Worm (Caenorhabditis elegans) whole organism, L1 larva: ENCODE measurements around the gene Y48B6A.1.

Source experiments
- ces-1 ChIP-seq: fragments of 150-350 bp; optimal IDR thresholded peaks from 2 replicates; lab custom pipeline; 2014; ENCODE audit warnings: missing biosample characterization, missing genetic modification reagents, missing genetic modification characterization
- elt-3 ChIP-seq, 6 experiments: fragments of 150-350 bp in 1 of 6; sonication (generic microtip); optimal IDR thresholded peaks; 2 replicates each; lab custom pipeline; 2017 to 2018; ENCODE audit warnings: missing biosample characterization in 6 of 6, missing genetic modification characterization in 6 of 6, inconsistent platforms in 1 of 6
- lin-13 ChIP-seq: fragments of 150-350 bp; optimal IDR thresholded peaks from 2 replicates; lab custom pipeline; 2014; ENCODE audit warnings: missing biosample characterization, missing genetic modification reagents, missing genetic modification characterization
- lsy-2 ChIP-seq, 2 experiments: fragments of 150-350 bp; optimal IDR thresholded peaks; 2 replicates each; lab custom pipeline; 2014; ENCODE audit warnings: missing biosample characterization in 2 of 2, missing genetic modification characterization in 2 of 2
- nhr-11 ChIP-seq: fragments of 150-350 bp; optimal IDR thresholded peaks from 2 replicates; lab custom pipeline; 2014; ENCODE audit warnings: missing biosample characterization, missing genetic modification characterization
- skn-1 ChIP-seq: fragments of 150-350 bp; optimal IDR thresholded peaks from 2 replicates; lab custom pipeline; 2014; ENCODE audit warnings: missing biosample characterization, missing genetic modification characterization
- swsn-7 ChIP-seq: sonication (generic microtip); optimal IDR thresholded peaks from 2 replicates; lab custom pipeline; 2016; ENCODE audit warnings: missing genetic modification characterization, missing compliant biosample characterization
- tlp-1 ChIP-seq: fragments of 150-350 bp; optimal IDR thresholded peaks from 2 replicates; lab custom pipeline; 2014; ENCODE audit warnings: missing biosample characterization, missing genetic modification characterization

DNA sequence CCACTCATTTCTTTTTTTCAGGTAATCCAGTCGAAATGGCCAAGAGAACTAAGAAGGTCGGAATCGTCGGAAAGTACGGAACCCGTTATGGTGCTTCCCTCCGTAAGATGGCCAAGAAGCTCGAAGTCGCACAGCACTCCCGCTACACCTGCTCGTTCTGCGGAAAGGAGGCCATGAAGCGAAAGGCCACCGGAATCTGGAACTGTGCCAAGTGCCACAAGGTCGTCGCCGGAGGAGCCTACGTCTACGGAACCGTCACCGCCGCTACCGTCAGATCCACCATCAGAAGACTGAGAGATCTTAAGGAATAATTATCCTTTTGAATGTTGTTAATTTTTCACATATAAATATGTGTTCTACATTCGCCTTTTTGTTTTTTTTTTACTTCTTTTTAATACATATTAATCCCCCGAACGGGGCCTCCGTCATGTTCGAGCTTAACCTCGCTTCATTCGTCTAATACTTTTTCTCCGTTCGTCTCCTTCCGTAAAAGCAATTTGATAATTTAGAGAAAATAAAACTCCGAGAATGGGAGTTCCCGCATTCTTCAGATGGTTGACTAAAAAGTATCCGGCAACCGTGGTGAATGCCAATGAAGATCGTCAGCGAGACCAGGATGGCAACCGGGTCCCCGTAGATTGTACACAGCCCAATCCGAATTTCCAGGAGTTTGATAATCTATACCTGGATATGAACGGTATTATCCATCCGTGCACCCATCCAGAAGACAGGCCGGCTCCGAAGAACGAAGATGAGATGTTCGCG lies 1.3 kb upstream of the Y48B6A.1 start, which contains the start of the genes rpl-43 and xrn-2:
- TF ChIP-seq nhr-11 (tag; lab: Kevin White, UChicago) (no peak), lin-13 (no peak), skn-1 (no peak), lsy-2 (tag; optimal IDR thresholded peaks at IDR 0.05; lab: Kevin White, UChicago) (peak in 1 of 2 experiments; percentile 30), ces-1 (GFP tag; lab: Kevin White, UChicago) (no peak), swsn-7 (tag; lab: Kevin White, UChicago) (no peak), elt-3 (tag; optimal IDR thresholded peaks at IDR 0.05; lab: Kevin White, UChicago) (no peak), tlp-1 (tag; lab: Kevin White, UChicago) (no peak)
